Worm (Caenorhabditis elegans): ENCODE results near the gene tag-65.

DNA sequence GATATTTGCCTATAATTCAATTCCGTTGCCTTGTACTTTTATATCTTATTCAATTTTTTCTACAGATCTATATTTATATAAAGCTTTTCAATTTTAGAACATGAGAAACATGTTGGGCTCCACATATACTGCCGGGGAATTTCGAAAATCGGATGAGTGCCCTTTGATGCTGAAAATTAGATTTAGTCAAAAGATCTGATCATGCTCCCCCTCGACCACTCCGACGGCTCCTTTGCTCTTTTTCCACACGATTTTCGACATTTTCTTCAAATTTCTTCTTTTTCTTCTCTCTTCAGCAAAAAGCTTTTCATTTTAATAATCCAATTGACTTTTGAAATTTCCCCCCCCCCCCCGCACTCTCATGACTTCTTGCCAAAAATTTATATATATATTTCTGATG lies 3.1 kb upstream of the tag-65 start:
- TF ChIP-seq lsy-2 (tag; optimal IDR thresholded peaks at IDR 0.05) (no peak), unc-62 (GFP tag; optimal IDR thresholded peaks at IDR 0.05 in 1 of 2) (no peak), unc-62 (tag; optimal IDR thresholded peaks at IDR 0.05) (no peak), spr-3 (GFP tag; optimal IDR thresholded peaks at IDR 0.05) (no peak)

Data from whole organism, L4 larva.